Fruit fly (Drosophila melanogaster) whole organism, wandering third instar larva: ENCODE data around the gene CG11555.

Source experiments
- CG32264 ChIP-seq: fragments of 200-800 bp; sonication (Bioruptor generic); optimal IDR thresholded peaks from 2 replicates; lab custom pipeline; 2016; ENCODE audit warnings: missing biosample characterization, missing genetic modification characterization
- CrebA ChIP-seq: fragments of 200-800 bp; sonication (Bioruptor generic); optimal IDR thresholded peaks from 2 replicates; lab custom pipeline; 2016; ENCODE audit warnings: missing biosample characterization, mild to moderate bottlenecking, missing genetic modification characterization, borderline replicate concordance
- Dfd ChIP-seq: fragments of >200 bp; optimal IDR thresholded peaks from 2 replicates; lab custom pipeline; 2017; ENCODE audit warnings: missing biosample characterization, missing genetic modification characterization
- Hr78 ChIP-seq: fragments of >200 bp; optimal IDR thresholded peaks from 2 replicates; lab custom pipeline; 2017; ENCODE audit warnings: missing biosample characterization, missing genetic modification characterization
- Myc ChIP-seq: fragments of >200 bp; optimal IDR thresholded peaks from 2 replicates; lab custom pipeline; 2017
- Vsx2 ChIP-seq: fragments of 200-300, 225-300 bp; sonication (Bioruptor generic); optimal IDR thresholded peaks from 2 replicates; lab custom pipeline; 2018; ENCODE audit warnings: missing biosample characterization, missing genetic modification characterization; ENCODE audit not compliant: partially characterized antibody
- br ChIP-seq: fragments of 200-800 bp; sonication (Bioruptor generic); optimal IDR thresholded peaks from 2 replicates; lab custom pipeline; 2016; ENCODE audit warnings: missing biosample characterization, missing genetic modification characterization
- dl ChIP-seq, 2 experiments: fragments of 175-275, 200-275 bp in 1 of 2; fragments of 200-275 bp in 1 of 2; sonication (Bioruptor generic); optimal IDR thresholded peaks; lab custom pipeline; 2018; ENCODE audit warnings: mild to moderate bottlenecking in 2 of 2, missing biosample characterization in 2 of 2, missing genetic modification characterization in 2 of 2, moderate library complexity in 2 of 2; ENCODE audit not compliant: partially characterized antibody in 2 of 2, insufficient read depth in 1 of 2
- h ChIP-seq: fragments of 200-800 bp; sonication (Bioruptor generic); optimal IDR thresholded peaks from 3 replicates; lab custom pipeline; 2016; ENCODE audit warnings: missing biosample characterization, mild to moderate bottlenecking, missing genetic modification characterization
- lola ChIP-seq: fragments of >200 bp; optimal IDR thresholded peaks from 2 replicates; lab custom pipeline; 2017; ENCODE audit warnings: missing biosample characterization, missing genetic modification characterization
- psq ChIP-seq: fragments of 200-800 bp; sonication (Bioruptor generic); optimal IDR thresholded peaks from 3 replicates; lab custom pipeline; 2017; ENCODE audit warnings: missing biosample characterization, mild to moderate bottlenecking, missing genetic modification characterization, moderate library complexity
- rgr ChIP-seq: fragments of 200-800 bp; sonication (Bioruptor generic); optimal IDR thresholded peaks from 3 replicates; lab custom pipeline; 2016; ENCODE audit warnings: missing biosample characterization, mild to moderate bottlenecking, missing genetic modification characterization
- usp ChIP-seq: fragments of >200 bp; optimal IDR thresholded peaks from 2 replicates; lab custom pipeline; 2017; ENCODE audit warnings: missing biosample characterization, missing genetic modification characterization

- no peak for TF ChIP-seq psq (GFP tag; lab: Kevin White, UChicago)
- no peak for TF ChIP-seq br
- no peak for TF ChIP-seq Dfd (GFP tag; lab: Kevin White, UChicago)
- TF ChIP-seq CG32264, result no peak
- no peak for TF ChIP-seq CrebA
- no peak for TF ChIP-seq Myc (lab: Kevin White, UChicago)
- no peak for TF ChIP-seq rgr (GFP tag; lab: Kevin White, UChicago)
- TF ChIP-seq Hr78 (GFP tag; lab: Kevin White, UChicago), result no peak
- TF ChIP-seq lola (GFP tag; lab: Kevin White, UChicago), result no peak
- TF ChIP-seq dl (GFP tag; optimal IDR thresholded peaks at IDR 0.05; lab: Kevin White, UChicago; ENCODE audit: insufficient read depth in 1 of 2, partially characterized antibody in 2 of 2), result no peak
- TF ChIP-seq h (GFP tag; lab: Kevin White, UChicago), result no peak
- no peak for TF ChIP-seq Vsx2 (GFP tag; lab: Kevin White, UChicago)
- no peak for TF ChIP-seq usp (GFP tag; lab: Kevin White, UChicago)
Measured at dm6 chr2L:278134-278533, 4.5 kb downstream of the CG11555 start, which contains the start of gene CG17078.
